Worm (Caenorhabditis elegans): ENCODE data around the gene hil-2.
"Not testable (repeated sequence)": the region's sequence is repeated elsewhere in the genome, so short reads cannot be mapped to it uniquely, and the experiment has no call there.

The hil-2 gene

ce11 chrIV:6294081-6294480 is at the start of gene hil-2:
TSS of gene hil-2 (plus strand) at chrIV:6294240.
- TF ChIP-seq gmeb-1 (tag; optimal IDR thresholded peaks at IDR 0.05) = no peak
- no peak for TF ChIP-seq ceh-82 (tag; optimal IDR thresholded peaks at IDR 0.05)
- TF ChIP-seq unc-55 (GFP tag; optimal IDR thresholded peaks at IDR 0.05) = peak; percentile 21
- no peak for TF ChIP-seq ama-1 (optimal IDR thresholded peaks at IDR 0.05)
- TF ChIP-seq nhr-25 (tag; optimal IDR thresholded peaks at IDR 0.05) = no peak

ce11 chrIV:6248486-6248885 is 45.6 kb upstream of the hil-2 start, which contains the start of gene acox-3:
TSS of gene acox-3 (minus strand) at chrIV:6248492.
- no peak for TF ChIP-seq Y55F3AM.14 (GFP tag; optimal IDR thresholded peaks at IDR 0.05)
- no peak for TF ChIP-seq nhr-237 (tag; optimal IDR thresholded peaks at IDR 0.05)
- TF ChIP-seq egl-27 (tag; optimal IDR thresholded peaks at IDR 0.05) = no peak
- TF ChIP-seq gmeb-1 (tag; optimal IDR thresholded peaks at IDR 0.05) = peak; percentile 58
- TF ChIP-seq mdl-1 (tag; optimal IDR thresholded peaks at IDR 0.05) = no peak
- TF ChIP-seq sma-3 (GFP tag; optimal IDR thresholded peaks at IDR 0.05) = no peak
- TF ChIP-seq lin-13 (GFP tag; optimal IDR thresholded peaks at IDR 0.05) = no peak
- no peak for TF ChIP-seq C34F6.9 (tag; optimal IDR thresholded peaks at IDR 0.05)
- TF ChIP-seq ceh-16 (tag; optimal IDR thresholded peaks at IDR 0.05) = no peak
- no peak for TF ChIP-seq mbf-1 (tag; optimal IDR thresholded peaks at IDR 0.05)
- no peak for TF ChIP-seq nhr-21 (tag; optimal IDR thresholded peaks at IDR 0.05)
- no peak for TF ChIP-seq nhr-10 (tag; optimal IDR thresholded peaks at IDR 0.05)
- TF ChIP-seq R02D3.7 (tag; optimal IDR thresholded peaks at IDR 0.05) = no peak
- no peak for TF ChIP-seq mab-5 (tag; optimal IDR thresholded peaks at IDR 0.05)
- no peak for TF ChIP-seq nhr-11 (tag; optimal IDR thresholded peaks at IDR 0.05)
- TF ChIP-seq ZK546.5 (tag; optimal IDR thresholded peaks at IDR 0.05) = no peak
- TF ChIP-seq nhr-12 (tag; optimal IDR thresholded peaks at IDR 0.05) = no peak
- TF ChIP-seq sma-9 (GFP tag; optimal IDR thresholded peaks at IDR 0.05) = peak; percentile 82
- no peak for TF ChIP-seq sma-9 (tag; optimal IDR thresholded peaks at IDR 0.05)
- TF ChIP-seq unc-55 (GFP tag; optimal IDR thresholded peaks at IDR 0.05) = no peak
- peak; percentile 56 for TF ChIP-seq fos-1 (tag; optimal IDR thresholded peaks at IDR 0.05)
- TF ChIP-seq aly-2 (tag; optimal IDR thresholded peaks at IDR 0.05) = no peak
- TF ChIP-seq ceh-82 (tag; optimal IDR thresholded peaks at IDR 0.05) = no peak
- peak; percentile 28 for TF ChIP-seq blmp-1 (tag; optimal IDR thresholded peaks at IDR 0.05; ENCODE audit: insufficient read depth)
- TF ChIP-seq alr-1 (tag; optimal IDR thresholded peaks at IDR 0.05) = no peak
- TF ChIP-seq zag-1 (tag; optimal IDR thresholded peaks at IDR 0.05) = no peak
- TF ChIP-seq peb-1 (tag; optimal IDR thresholded peaks at IDR 0.05) = no peak
- no peak for TF ChIP-seq ztf-4 (tag; optimal IDR thresholded peaks at IDR 0.05)
- TF ChIP-seq crh-2 (tag; optimal IDR thresholded peaks at IDR 0.05) = peak; percentile 24
- no peak for TF ChIP-seq unc-62 (GFP tag; optimal IDR thresholded peaks at IDR 0.05)
- no peak for TF ChIP-seq ztf-1 (GFP tag; conservative IDR thresholded peaks at IDR 0.05)
- TF ChIP-seq dmd-4 (tag; optimal IDR thresholded peaks at IDR 0.05) = no peak
- no peak for TF ChIP-seq ama-1 (optimal IDR thresholded peaks at IDR 0.05)
- no peak for TF ChIP-seq unc-39 (tag; optimal IDR thresholded peaks at IDR 0.05)

DNA sequence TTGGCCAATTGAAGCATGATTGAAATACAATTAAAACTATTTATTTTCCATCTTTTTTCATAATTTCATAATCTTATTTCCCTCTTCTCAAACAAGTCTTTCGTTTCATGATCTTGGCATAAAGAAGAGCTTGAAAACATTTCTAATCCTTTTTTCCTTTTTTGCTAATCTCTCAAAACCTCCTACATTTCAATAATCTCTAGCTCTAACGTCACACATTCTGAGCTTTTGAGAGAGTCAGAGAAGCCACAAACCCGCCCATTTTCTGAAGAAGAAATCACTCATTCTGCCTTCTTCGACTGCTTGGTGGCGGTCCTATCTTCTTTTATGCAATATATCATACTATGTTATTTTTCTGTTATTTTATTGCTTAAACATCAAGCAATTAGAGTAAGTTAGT is 44.4 kb upstream of the hil-2 start, which contains the start of gene F58F9.1:
F58F9.1 (plus strand) TSS at position 251 of the 400 bp plus-strand sequence.
- no peak for TF ChIP-seq unc-62 (GFP tag; optimal IDR thresholded peaks at IDR 0.05)
- TF ChIP-seq unc-55 (GFP tag; optimal IDR thresholded peaks at IDR 0.05) = peak; percentile 79
- TF ChIP-seq mab-5 (tag; optimal IDR thresholded peaks at IDR 0.05) = peak; percentile 36
- TF ChIP-seq C34F6.9 (tag; optimal IDR thresholded peaks at IDR 0.05) = peak; percentile 24
- no peak for TF ChIP-seq aly-2 (tag; optimal IDR thresholded peaks at IDR 0.05)
- TF ChIP-seq lsy-2 (tag; optimal IDR thresholded peaks at IDR 0.05) = peak in 1 of 2 experiments; percentile 37

- TF ChIP-seq nhr-25 (tag; optimal IDR thresholded peaks at IDR 0.05); ztf-11 (tag; optimal IDR thresholded peaks at IDR 0.05); lin-13 (GFP tag; optimal IDR thresholded peaks at IDR 0.05): not testable (repeated sequence)
Measured at ce11 chrIV:6253000-6253399, 41.0 kb upstream of the hil-2 start, which contains the start of gene T13A10.2. TSS of gene T13A10.2 (plus strand) at chrIV:6253300.

- TF ChIP-seq peb-1 (tag; optimal IDR thresholded peaks at IDR 0.05) = no peak
- TF ChIP-seq nhr-6 (tag; optimal IDR thresholded peaks at IDR 0.05) = no peak
- no peak for TF ChIP-seq ama-1 (optimal IDR thresholded peaks at IDR 0.05)
- no peak for TF ChIP-seq R02D3.7 (tag; optimal IDR thresholded peaks at IDR 0.05)
- no peak for TF ChIP-seq mab-5 (tag; optimal IDR thresholded peaks at IDR 0.05)
- TF ChIP-seq egl-27 (tag; optimal IDR thresholded peaks at IDR 0.05) = no peak
- TF ChIP-seq C34F6.9 (tag; optimal IDR thresholded peaks at IDR 0.05) = no peak
- TF ChIP-seq nhr-11 (tag; optimal IDR thresholded peaks at IDR 0.05) = no peak
- no peak for TF ChIP-seq elt-1 (tag; optimal IDR thresholded peaks at IDR 0.05)
- no peak for TF ChIP-seq elt-3 (tag; optimal IDR thresholded peaks at IDR 0.05)
- no peak for TF ChIP-seq mbf-1 (tag; optimal IDR thresholded peaks at IDR 0.05)
- TF ChIP-seq ztf-11 (tag; optimal IDR thresholded peaks at IDR 0.05) = no peak
- no peak for TF ChIP-seq unc-55 (GFP tag; optimal IDR thresholded peaks at IDR 0.05)
- TF ChIP-seq unc-62 (GFP tag; optimal IDR thresholded peaks at IDR 0.05) = no peak
- TF ChIP-seq sma-3 (GFP tag; optimal IDR thresholded peaks at IDR 0.05) = no peak
- no peak for TF ChIP-seq lsy-2 (tag; optimal IDR thresholded peaks at IDR 0.05)
Measured at ce11 chrIV:6254635-6255034, 39.4 kb upstream of the hil-2 start, which contains the start of gene T13A10.64. TSS of gene T13A10.64 (plus strand) at chrIV:6254935.

Data from whole organism, L2 larva.